Worm (Caenorhabditis elegans) whole organism, L3 larva: ENCODE data around the gene cyp-29A4.

Source experiments
- R02D3.7 ChIP-seq: fragments of 150-350 bp; optimal IDR thresholded peaks from 2 replicates; lab custom pipeline; 2014; ENCODE audit warnings: missing biosample characterization, missing genetic modification characterization
- ama-1 ChIP-seq: fragments of 150-350 bp; optimal IDR thresholded peaks from 2 replicates; lab custom pipeline; 2018
- lin-15B ChIP-seq: fragments of 150-350 bp; optimal IDR thresholded peaks from 2 replicates; lab custom pipeline; 2014; ENCODE audit warnings: missing biosample characterization, missing genetic modification characterization
- nfya-1 ChIP-seq: sonication (generic microtip); optimal IDR thresholded peaks from 2 replicates; lab custom pipeline; 2017; ENCODE audit warnings: missing genetic modification characterization, mild to moderate bottlenecking, missing compliant biosample characterization, antibody characterized with exemption, moderate library complexity; ENCODE audit not compliant: insufficient read depth
- nhr-25 ChIP-seq: sonication (generic microtip); optimal IDR thresholded peaks from 2 replicates; lab custom pipeline; 2017; ENCODE audit warnings: missing biosample characterization, missing genetic modification characterization
- nhr-28 ChIP-seq: fragments of 150-350 bp; optimal IDR thresholded peaks from 2 replicates; lab custom pipeline; 2014; ENCODE audit warnings: missing biosample characterization, missing genetic modification characterization
- skn-1 ChIP-seq: fragments of 150-350 bp; optimal IDR thresholded peaks from 2 replicates; lab custom pipeline; 2014; ENCODE audit warnings: missing biosample characterization, missing genetic modification characterization
- unc-39 ChIP-seq: sonication (generic microtip); optimal IDR thresholded peaks from 4 replicates; lab custom pipeline; 2017; ENCODE audit warnings: missing biosample characterization, missing genetic modification characterization

DNA sequence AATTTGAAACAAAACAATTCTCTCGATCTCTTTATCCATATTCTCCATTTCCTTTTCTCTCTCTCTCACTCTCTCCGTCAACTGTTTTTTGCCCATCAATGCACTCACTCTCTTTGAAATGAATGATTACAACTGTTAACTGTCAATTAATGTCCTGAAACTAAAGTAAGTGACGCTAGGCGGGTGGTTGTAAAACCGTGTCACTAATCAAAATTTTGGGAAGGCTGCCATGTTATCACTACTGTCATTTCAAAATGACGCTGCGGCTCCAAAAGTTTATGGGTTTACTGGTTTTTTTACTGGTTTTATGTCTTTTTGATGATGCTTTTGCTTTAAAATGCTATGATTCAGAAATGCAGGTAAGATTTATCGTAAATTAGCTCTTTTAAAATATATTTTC lies 24.6 kb downstream of the cyp-29A4 start, which contains the start of gene ZK287.9:
- TF ChIP-seq unc-39, result no peak
- no peak for TF ChIP-seq lin-15B (tag; lab: Kevin White, UChicago)
- TF ChIP-seq nhr-25 (tag; lab: Kevin White, UChicago), result no peak
- no peak for TF ChIP-seq skn-1
- no peak for TF ChIP-seq nfya-1
- TF ChIP-seq ama-1 (lab: Kevin White, UChicago), result no peak
- TF ChIP-seq nhr-28 (tag; lab: Kevin White, UChicago), result no peak
- TF ChIP-seq R02D3.7 (tag; lab: Kevin White, UChicago), result no peak
